Worm (Caenorhabditis elegans): Measurements from ENCODE around the gene col-152.

- TF ChIP-seq unc-120 (tag; optimal IDR thresholded peaks at IDR 0.05; ENCODE audit: poor library complexity, severe bottlenecking), result no peak
- TF ChIP-seq cnd-1 (tag; optimal IDR thresholded peaks at IDR 0.05), result no peak
- TF ChIP-seq elt-1 (tag; optimal IDR thresholded peaks at IDR 0.05; ENCODE audit: borderline replicate concordance, insufficient read depth), result no peak
- TF ChIP-seq nhr-12 (tag; optimal IDR thresholded peaks at IDR 0.05), result no peak
- no peak for TF ChIP-seq lsy-2 (tag; optimal IDR thresholded peaks at IDR 0.05)
- no peak for TF ChIP-seq nhr-28 (tag; optimal IDR thresholded peaks at IDR 0.05)
- TF ChIP-seq sem-2 (GFP tag; optimal IDR thresholded peaks at IDR 0.05), result no peak
- no peak for TF ChIP-seq lin-13 (tag; optimal IDR thresholded peaks at IDR 0.05)
- no peak for TF ChIP-seq pha-4 (tag; optimal IDR thresholded peaks at IDR 0.05)
- TF ChIP-seq unc-62 (GFP tag; optimal IDR thresholded peaks at IDR 0.05), result no peak
- TF ChIP-seq ztf-11 (tag; optimal IDR thresholded peaks at IDR 0.05), result no peak
- TF ChIP-seq lin-32 (GFP tag; optimal IDR thresholded peaks at IDR 0.05), result no peak
- TF ChIP-seq ceh-83 (GFP tag; optimal IDR thresholded peaks at IDR 0.05), result no peak
Observed at ce11 chrV:10556362-10556761, 4.4 kb upstream of the col-152 start.

All from whole organism, mixed stage, embryonic.